Fruit fly (Drosophila melanogaster) whole organism: Measurements from ENCODE around the gene CG14736.

Source experiments
- CG8478 ChIP-seq: fragments of >200 bp; optimal IDR thresholded peaks from 2 replicates; lab custom pipeline; 2018; ENCODE audit warnings: inconsistent platforms
- Dll ChIP-seq: fragments of >200 bp; optimal IDR thresholded peaks from 2 replicates; lab custom pipeline; 2017
- EcR ChIP-seq, 2 experiments: fragments of >200 bp; optimal IDR thresholded peaks; 2 replicates each; lab custom pipeline; 2017; ENCODE audit warnings: missing biosample characterization in 2 of 2, missing genetic modification characterization in 2 of 2, missing genetic modification reagents in 2 of 2
- pan ChIP-seq: fragments of >200 bp; optimal IDR thresholded peaks from 2 replicates; lab custom pipeline; 2017
- psq ChIP-seq: fragments of >200 bp; optimal IDR thresholded peaks from 2 replicates; lab custom pipeline; 2017
- usp ChIP-seq: fragments of >200 bp; optimal IDR thresholded peaks from 2 replicates; lab custom pipeline; 2017; ENCODE audit warnings: missing biosample characterization, missing genetic modification characterization, mixed read lengths

The CG14736 gene

dm6 chr3R:12040228-12040627 lies at the start of gene CG14736:
TSS of gene CG14736 (plus strand) at chr3R:12040528.
- TF ChIP-seq psq (lab: Kevin White, UChicago), result no peak
- no peak for TF ChIP-seq CG8478 (lab: Kevin White, UChicago)
- TF ChIP-seq Dll, result no peak
- no peak for TF ChIP-seq EcR (GFP tag; optimal IDR thresholded peaks at IDR 0.05; lab: Kevin White, UChicago)
- no peak for TF ChIP-seq usp
- TF ChIP-seq pan (lab: Kevin White, UChicago), result no peak

- no peak for TF ChIP-seq Dll
- no peak for TF ChIP-seq pan (lab: Kevin White, UChicago)
- no peak for TF ChIP-seq psq (lab: Kevin White, UChicago)
- TF ChIP-seq EcR (GFP tag; optimal IDR thresholded peaks at IDR 0.05; lab: Kevin White, UChicago), result no peak
- no peak for TF ChIP-seq usp
- TF ChIP-seq CG8478 (lab: Kevin White, UChicago), result no peak
Measured at dm6 chr3R:11991538-11992164, 48.7 kb upstream of the CG14736 start.

- TF ChIP-seq EcR (GFP tag; optimal IDR thresholded peaks at IDR 0.05; lab: Kevin White, UChicago) (no peak), usp (no peak), psq (lab: Kevin White, UChicago) (no peak), pan (lab: Kevin White, UChicago) (no peak), Dll (no peak), CG8478 (lab: Kevin White, UChicago) (no peak)
Measured at dm6 chr3R:11992934-11993670, 47.2 kb upstream of the CG14736 start, which contains the start of gene mfas. TSS of gene mfas (minus strand) at chr3R:11993315.

- TF ChIP-seq pan (lab: Kevin White, UChicago) (no peak), EcR (GFP tag; optimal IDR thresholded peaks at IDR 0.05; lab: Kevin White, UChicago) (no peak), psq (lab: Kevin White, UChicago) (no peak), usp (no peak), CG8478 (lab: Kevin White, UChicago) (no peak), Dll (no peak)
Measured at dm6 chr3R:11998130-11998529, 42.2 kb upstream of the CG14736 start.

dm6 chr3R:11999074-11999473 lies 41.3 kb upstream of the CG14736 start, which contains the start of gene Ect3:
TSS of gene Ect3 (plus strand) at chr3R:11999278.
- TF ChIP-seq psq (lab: Kevin White, UChicago), result no peak
- TF ChIP-seq CG8478 (lab: Kevin White, UChicago), result no peak
- no peak for TF ChIP-seq usp
- TF ChIP-seq EcR (GFP tag; optimal IDR thresholded peaks at IDR 0.05; lab: Kevin White, UChicago), result no peak
- no peak for TF ChIP-seq Dll
- no peak for TF ChIP-seq pan (lab: Kevin White, UChicago)

dm6 chr3R:12005417-12005816 lies 34.9 kb upstream of the CG14736 start, which contains the start of gene Tk:
TSS of gene Tk (minus strand) at chr3R:12005473.
- TF ChIP-seq pan (lab: Kevin White, UChicago) (no peak), usp (no peak), psq (lab: Kevin White, UChicago) (no peak), CG8478 (lab: Kevin White, UChicago) (no peak), Dll (no peak), EcR (GFP tag; optimal IDR thresholded peaks at IDR 0.05; lab: Kevin White, UChicago) (no peak)

- no peak for TF ChIP-seq usp
- TF ChIP-seq Dll, result no peak
- TF ChIP-seq EcR (GFP tag; optimal IDR thresholded peaks at IDR 0.05; lab: Kevin White, UChicago), result no peak
- no peak for TF ChIP-seq psq (lab: Kevin White, UChicago)
- no peak for TF ChIP-seq pan (lab: Kevin White, UChicago)
- TF ChIP-seq CG8478 (lab: Kevin White, UChicago), result no peak
Measured at dm6 chr3R:12006417-12006816, 33.9 kb upstream of the CG14736 start.

dm6 chr3R:12010202-12010824 lies 30.0 kb upstream of the CG14736 start, which contains the start of the genes KLHL18 and GCC185:
TSS of gene KLHL18 (minus strand) at chr3R:12010434.
TSS of gene GCC185 (plus strand) at chr3R:12010772.
- TF ChIP-seq pan (lab: Kevin White, UChicago) (no peak), EcR (GFP tag; optimal IDR thresholded peaks at IDR 0.05; lab: Kevin White, UChicago) (no peak), CG8478 (lab: Kevin White, UChicago) (no peak), psq (lab: Kevin White, UChicago) (no peak), usp (no peak), Dll (no peak)

dm6 chr3R:12016828-12017280 lies 23.5 kb upstream of the CG14736 start, which contains the start of the genes DCAF12 and Spt3:
TSS of gene DCAF12 (minus strand) at chr3R:12017031.
TSS of gene Spt3 (plus strand) at chr3R:12017156.
- TF ChIP-seq CG8478 (lab: Kevin White, UChicago) (no peak), pan (lab: Kevin White, UChicago) (no peak), psq (lab: Kevin White, UChicago) (no peak), usp (no peak), EcR (GFP tag; optimal IDR thresholded peaks at IDR 0.05; lab: Kevin White, UChicago) (no peak), Dll (no peak)

- TF ChIP-seq pan (lab: Kevin White, UChicago), result no peak
- TF ChIP-seq CG8478 (lab: Kevin White, UChicago), result no peak
- TF ChIP-seq usp, result no peak
- no peak for TF ChIP-seq EcR (GFP tag; optimal IDR thresholded peaks at IDR 0.05; lab: Kevin White, UChicago)
- no peak for TF ChIP-seq psq (lab: Kevin White, UChicago)
- TF ChIP-seq Dll, result no peak
Measured at dm6 chr3R:12020987-12021386, 19.3 kb upstream of the CG14736 start.

- no peak for TF ChIP-seq Dll
- no peak for TF ChIP-seq CG8478 (lab: Kevin White, UChicago)
- no peak for TF ChIP-seq EcR (GFP tag; optimal IDR thresholded peaks at IDR 0.05; lab: Kevin White, UChicago)
- TF ChIP-seq usp, result no peak
- TF ChIP-seq pan (lab: Kevin White, UChicago), result no peak
- TF ChIP-seq psq (lab: Kevin White, UChicago), result no peak
Measured at dm6 chr3R:12031657-12032056, 8.7 kb upstream of the CG14736 start, which contains the start of the genes CG31358, CG42504 and CG42505. TSS of gene CG31358 (minus strand) at chr3R:12031757. TSS of gene CG42504 (minus strand) at chr3R:12031757. TSS of gene CG42505 (minus strand) at chr3R:12031757.
